Worm (Caenorhabditis elegans) whole organism, L1 larva: Measurements from ENCODE around the gene nhr-71.

Experiments
- C34B4.2 ChIP-seq: sonication (generic microtip); optimal IDR thresholded peaks from 2 replicates; lab custom pipeline; 2017; ENCODE audit warnings: mild to moderate bottlenecking, missing genetic modification characterization, missing compliant biosample characterization
- F16B12.6 ChIP-seq: fragments of 150-350 bp; optimal IDR thresholded peaks from 2 replicates; lab custom pipeline; 2014; ENCODE audit warnings: missing biosample characterization, missing genetic modification characterization
- Y116A8C.19 ChIP-seq: sonication (generic microtip); optimal IDR thresholded peaks from 2 replicates; lab custom pipeline; 2016; ENCODE audit warnings: missing compliant biosample characterization, missing genetic modification characterization, borderline replicate concordance
- aha-1 ChIP-seq: fragments of 150-350 bp; optimal IDR thresholded peaks from 2 replicates; lab custom pipeline; 2014; ENCODE audit warnings: missing biosample characterization, missing genetic modification characterization
- aly-2 ChIP-seq: fragments of 150-350 bp; optimal IDR thresholded peaks from 2 replicates; lab custom pipeline; 2014; ENCODE audit warnings: missing biosample characterization, missing genetic modification characterization
- ceh-63 ChIP-seq: fragments of 200-800 bp; sonication (Bioruptor generic); optimal IDR thresholded peaks from 2 replicates; lab custom pipeline; 2018; ENCODE audit warnings: mild to moderate bottlenecking, missing genetic modification characterization, missing compliant biosample characterization
- ceh-82 ChIP-seq, 3 experiments: fragments of 150-350 bp in 1 of 3; sonication (generic microtip) in 2 of 3; optimal IDR thresholded peaks; 2 replicates each; lab custom pipeline; 2014 to 2017; ENCODE audit warnings: missing biosample characterization in 3 of 3, missing genetic modification characterization in 3 of 3
- ceh-90 ChIP-seq: sonication (generic microtip); optimal IDR thresholded peaks from 2 replicates; lab custom pipeline; 2016; ENCODE audit warnings: missing genetic modification characterization, missing compliant biosample characterization
- ces-1 ChIP-seq: fragments of 150-350 bp; optimal IDR thresholded peaks from 2 replicates; lab custom pipeline; 2014; ENCODE audit warnings: missing biosample characterization, missing genetic modification reagents, missing genetic modification characterization
- dpl-1 ChIP-seq, 3 experiments: fragments of 150-350 bp in 2 of 3; sonication (generic microtip) in 1 of 3; optimal IDR thresholded peaks; 2 replicates each; lab custom pipeline; 2014 to 2017; ENCODE audit warnings: missing biosample characterization in 3 of 3, missing genetic modification characterization in 3 of 3, missing genetic modification reagents in 3 of 3
- dsc-1 ChIP-seq: sonication (generic microtip); optimal IDR thresholded peaks from 2 replicates; lab custom pipeline; 2016; ENCODE audit warnings: mild to moderate bottlenecking, missing genetic modification characterization, missing compliant biosample characterization
- efl-1 ChIP-seq, 4 experiments: fragments of 150-350 bp; optimal IDR thresholded peaks in 3 of 4; peaks in 1 of 4; 1 replicate in 1 of 4; 2 replicates in 3 of 4; lab custom pipeline; 2014; ENCODE audit warnings: missing biosample characterization in 2 of 4, missing genetic modification characterization in 2 of 4, missing genetic modification reagents in 2 of 4
- egl-27 ChIP-seq, 2 experiments: fragments of 150-350 bp in 1 of 2; sonication (generic microtip); optimal IDR thresholded peaks; 3 replicates each; lab custom pipeline; 2017 to 2018; ENCODE audit warnings: missing biosample characterization in 2 of 2, missing genetic modification characterization in 2 of 2, missing genetic modification reagents in 2 of 2
- elt-2 ChIP-seq: sonication (generic microtip); optimal IDR thresholded peaks from 2 replicates; lab custom pipeline; 2016; ENCODE audit warnings: missing genetic modification characterization, mild to moderate bottlenecking, inconsistent platforms, missing compliant biosample characterization, missing genetic modification reagents
- elt-3 ChIP-seq, 6 experiments: fragments of 150-350 bp in 1 of 6; sonication (generic microtip); optimal IDR thresholded peaks; 2 replicates each; lab custom pipeline; 2017 to 2018; ENCODE audit warnings: missing biosample characterization in 6 of 6, missing genetic modification characterization in 6 of 6, inconsistent platforms in 1 of 6
- fkh-10 ChIP-seq: sonication (generic microtip); optimal IDR thresholded peaks from 2 replicates; lab custom pipeline; 2017; ENCODE audit warnings: missing biosample characterization, missing genetic modification reagents, missing genetic modification characterization
- grh-1 ChIP-seq: fragments of 200-800 bp; sonication (Bioruptor generic); IDR thresholded peaks from 2 replicates; pipeline ENCODE4 v1.3.6; 2022; ENCODE audit warnings: missing genetic modification reagents, missing genetic modification characterization, missing compliant biosample characterization
- hlh-17 ChIP-seq: fragments of 200-800 bp; sonication (Bioruptor generic); optimal IDR thresholded peaks from 2 replicates; lab custom pipeline; 2018; ENCODE audit warnings: missing genetic modification characterization, mild to moderate bottlenecking, missing compliant biosample characterization, moderate library complexity, borderline replicate concordance
- irx-1 ChIP-seq: sonication (generic microtip); optimal IDR thresholded peaks from 2 replicates; lab custom pipeline; 2016; ENCODE audit warnings: missing genetic modification characterization, missing compliant biosample characterization
- isw-1 ChIP-seq: fragments of 200-800 bp; sonication (Bioruptor generic); IDR thresholded peaks from 2 replicates; pipeline ENCODE4 v1.3.6; 2022; ENCODE audit warnings: missing genetic modification characterization, missing compliant biosample characterization
- lin-13 ChIP-seq: fragments of 150-350 bp; optimal IDR thresholded peaks from 2 replicates; lab custom pipeline; 2014; ENCODE audit warnings: missing biosample characterization, missing genetic modification reagents, missing genetic modification characterization
- lin-14 ChIP-seq: fragments of 200-800 bp; sonication (Bioruptor generic); optimal IDR thresholded peaks from 2 replicates; lab custom pipeline; 2018; ENCODE audit warnings: mild to moderate bottlenecking, missing genetic modification characterization, moderate library complexity, missing compliant biosample characterization
- lin-35 ChIP-seq, 2 experiments: fragments of 150-350 bp; optimal IDR thresholded peaks; 2 replicates each; lab custom pipeline; 2014; ENCODE audit warnings: missing biosample characterization in 2 of 2, missing genetic modification characterization in 2 of 2, missing genetic modification reagents in 2 of 2
- lir-3 ChIP-seq: sonication (generic microtip); optimal IDR thresholded peaks from 2 replicates; lab custom pipeline; 2016; ENCODE audit warnings: mild to moderate bottlenecking, missing genetic modification characterization, moderate library complexity, missing compliant biosample characterization; ENCODE audit not compliant: poor library complexity
- mep-1 ChIP-seq: fragments of 150-350 bp; optimal IDR thresholded peaks from 2 replicates; lab custom pipeline; 2014; ENCODE audit warnings: missing biosample characterization, missing genetic modification characterization
- nhr-11 ChIP-seq: fragments of 150-350 bp; optimal IDR thresholded peaks from 2 replicates; lab custom pipeline; 2014; ENCODE audit warnings: missing biosample characterization, missing genetic modification characterization
- nhr-12 ChIP-seq: sonication (generic microtip); optimal IDR thresholded peaks from 2 replicates; lab custom pipeline; 2017; ENCODE audit warnings: missing biosample characterization, missing genetic modification characterization
- nhr-19 ChIP-seq: fragments of 200-800 bp; sonication (Bioruptor generic); conservative IDR thresholded peaks from 2 replicates; pipeline ENCODE4 v1.3.6; 2022; ENCODE audit warnings: missing genetic modification characterization, missing compliant biosample characterization
- nhr-20 ChIP-seq: sonication (generic microtip); optimal IDR thresholded peaks from 2 replicates; lab custom pipeline; 2016; ENCODE audit warnings: mild to moderate bottlenecking, missing genetic modification characterization, missing compliant biosample characterization
- nhr-237 ChIP-seq: fragments of 150-350 bp; optimal IDR thresholded peaks from 2 replicates; lab custom pipeline; 2014; ENCODE audit warnings: missing biosample characterization, missing genetic modification characterization
- nhr-28 ChIP-seq: fragments of 150-350 bp; optimal IDR thresholded peaks from 2 replicates; lab custom pipeline; 2014; ENCODE audit warnings: missing biosample characterization, missing genetic modification characterization
- nhr-71 ChIP-seq: sonication (generic microtip); optimal IDR thresholded peaks from 2 replicates; lab custom pipeline; 2016; ENCODE audit warnings: mild to moderate bottlenecking, missing genetic modification characterization, moderate library complexity, missing compliant biosample characterization
- nhr-77 ChIP-seq: fragments of 150-350 bp; optimal IDR thresholded peaks from 2 replicates; lab custom pipeline; 2014; ENCODE audit warnings: missing biosample characterization, missing genetic modification characterization
- nhr-84 ChIP-seq: sonication (generic microtip); optimal IDR thresholded peaks from 2 replicates; lab custom pipeline; 2017; ENCODE audit warnings: missing biosample characterization, missing genetic modification characterization
- nhr-90 ChIP-seq: sonication (generic microtip); optimal IDR thresholded peaks from 2 replicates; lab custom pipeline; 2016; ENCODE audit warnings: mild to moderate bottlenecking, missing genetic modification characterization, missing compliant biosample characterization; ENCODE audit not compliant: poor library complexity
- pax-3 ChIP-seq: fragments of 200-800 bp; sonication (Bioruptor generic); optimal IDR thresholded peaks from 2 replicates; lab custom pipeline; 2018; ENCODE audit warnings: mild to moderate bottlenecking, missing genetic modification characterization, moderate library complexity, missing compliant biosample characterization
- pqm-1 ChIP-seq: sonication (generic microtip); optimal IDR thresholded peaks from 3 replicates; lab custom pipeline; 2017; ENCODE audit warnings: missing biosample characterization, missing genetic modification characterization
- rnt-1 ChIP-seq: sonication (generic microtip); optimal IDR thresholded peaks from 2 replicates; lab custom pipeline; 2016; ENCODE audit warnings: mild to moderate bottlenecking, missing genetic modification characterization, moderate library complexity, missing compliant biosample characterization
- skn-1 ChIP-seq: fragments of 150-350 bp; optimal IDR thresholded peaks from 2 replicates; lab custom pipeline; 2014; ENCODE audit warnings: missing biosample characterization, missing genetic modification characterization
- snpc-4 ChIP-seq: fragments of 150-350 bp; optimal IDR thresholded peaks from 2 replicates; lab custom pipeline; 2014; ENCODE audit warnings: missing biosample characterization, missing genetic modification characterization
- snu-23 ChIP-seq: sonication (generic microtip); optimal IDR thresholded peaks from 2 replicates; lab custom pipeline; 2016; ENCODE audit warnings: missing genetic modification characterization, missing compliant biosample characterization
- sox-4 ChIP-seq: sonication (generic microtip); optimal IDR thresholded peaks from 2 replicates; lab custom pipeline; 2016; ENCODE audit warnings: missing genetic modification characterization, missing compliant biosample characterization
- sptf-1 ChIP-seq: fragments of 150-350 bp; optimal IDR thresholded peaks from 2 replicates; lab custom pipeline; 2014; ENCODE audit warnings: missing biosample characterization, missing genetic modification characterization
- sup-37 ChIP-seq: fragments of 200-800 bp; sonication (Bioruptor generic); optimal IDR thresholded peaks from 2 replicates; lab custom pipeline; 2018; ENCODE audit warnings: mild to moderate bottlenecking, missing genetic modification characterization, missing compliant biosample characterization
- swsn-7 ChIP-seq: sonication (generic microtip); optimal IDR thresholded peaks from 2 replicates; lab custom pipeline; 2016; ENCODE audit warnings: missing genetic modification characterization, missing compliant biosample characterization
- tlp-1 ChIP-seq: fragments of 150-350 bp; optimal IDR thresholded peaks from 2 replicates; lab custom pipeline; 2014; ENCODE audit warnings: missing biosample characterization, missing genetic modification characterization
- unc-30 ChIP-seq: sonication (generic microtip); optimal IDR thresholded peaks from 2 replicates; lab custom pipeline; 2017; ENCODE audit warnings: missing biosample characterization, missing genetic modification characterization
- unc-62 ChIP-seq: fragments of 150-350 bp; optimal IDR thresholded peaks from 2 replicates; lab custom pipeline; 2014; ENCODE audit warnings: missing biosample characterization, missing genetic modification reagents, missing genetic modification characterization
- unc-98 ChIP-seq: fragments of 200-800 bp; sonication (Bioruptor generic); IDR thresholded peaks from 2 replicates; pipeline ENCODE4 v1.3.6; 2022; ENCODE audit warnings: missing genetic modification characterization, missing compliant biosample characterization
- zag-1 ChIP-seq: fragments of 150-350 bp; optimal IDR thresholded peaks from 2 replicates; lab custom pipeline; 2014; ENCODE audit warnings: missing biosample characterization, missing genetic modification characterization
- ztf-11 ChIP-seq, 2 experiments: sonication (generic microtip); optimal IDR thresholded peaks; 2 replicates each; lab custom pipeline; 2016 to 2017; ENCODE audit warnings: missing genetic modification characterization in 2 of 2, missing biosample characterization in 1 of 2, missing compliant biosample characterization in 1 of 2
- ztf-4 ChIP-seq: fragments of 150-350 bp; optimal IDR thresholded peaks from 2 replicates; lab custom pipeline; 2014; ENCODE audit warnings: missing biosample characterization, missing genetic modification characterization

nhr-71 gene

DNA sequence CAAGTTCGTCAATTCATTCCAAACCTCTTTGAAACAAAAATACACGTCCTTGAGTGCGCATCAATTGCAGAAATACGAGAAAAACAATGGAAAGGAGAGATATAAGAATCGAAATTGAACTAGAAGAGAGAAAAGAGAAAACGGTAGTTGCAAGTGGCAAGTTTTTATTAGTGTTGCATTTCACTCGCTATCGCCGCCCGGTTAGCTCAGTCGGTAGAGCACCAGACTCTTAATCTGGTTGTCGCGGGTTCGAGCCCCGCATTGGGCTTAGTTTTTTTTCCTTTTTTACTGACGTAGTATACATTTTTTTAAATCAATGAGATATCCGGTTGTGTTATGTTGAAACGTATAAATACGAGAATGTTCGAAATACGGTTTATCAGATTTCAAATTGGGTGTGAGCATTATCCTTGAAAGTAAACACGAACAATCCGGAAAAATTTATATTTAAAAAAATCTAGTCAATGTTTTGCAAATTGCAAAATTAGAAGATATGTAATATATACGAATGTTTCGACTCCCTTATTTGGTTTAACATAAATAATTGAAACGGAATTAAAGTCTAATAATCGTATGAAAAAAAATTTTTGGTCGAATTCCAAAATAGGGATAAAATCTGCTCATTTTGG lies 34.4 kb downstream of the nhr-71 start (continued):
- TF ChIP-seq rnt-1 (tag; lab: Kevin White, UChicago) (peak; percentile 58), ces-1 (no peak), pqm-1 (tag; lab: Kevin White, UChicago) (no peak), lir-3 (tag; lab: Kevin White, UChicago) (peak; percentile 34), nhr-237 (tag; lab: Kevin White, UChicago) (no peak), ceh-63 (GFP tag; lab: Kevin White, UChicago) (no peak), unc-30 (tag; lab: Kevin White, UChicago) (no peak), irx-1 (tag; lab: Kevin White, UChicago) (peak; percentile 30), snpc-4 (tag; lab: Kevin White, UChicago) (no peak), ceh-90 (tag; lab: Kevin White, UChicago) (no peak), sptf-1 (tag; lab: Kevin White, UChicago) (no peak), mep-1 (tag; lab: Kevin White, UChicago) (no peak), unc-62 (no peak), nhr-90 (peak; percentile 59), egl-27 (tag; optimal IDR thresholded peaks at IDR 0.05; lab: Kevin White, UChicago) (no peak), dpl-1 (GFP tag; optimal IDR thresholded peaks at IDR 0.05; lab: Kevin White, UChicago) (no peak), nhr-11 (tag; lab: Kevin White, UChicago) (no peak), aha-1 (tag; lab: Kevin White, UChicago) (no peak), zag-1 (tag; lab: Kevin White, UChicago) (no peak), nhr-71 (tag; lab: Kevin White, UChicago) (peak; percentile 64), isw-1 (no peak), nhr-84 (tag; lab: Kevin White, UChicago) (no peak), lin-13 (GFP tag; lab: Kevin White, UChicago) (no peak), unc-98 (no peak), aly-2 (tag; lab: Kevin White, UChicago) (no peak), elt-3 (tag; optimal IDR thresholded peaks at IDR 0.05; lab: Kevin White, UChicago) (peak in 2 of 6 experiments; percentile 21 to 46), skn-1 (tag; lab: Kevin White, UChicago) (no peak), nhr-20 (tag; lab: Kevin White, UChicago) (peak; percentile 69), Y116A8C.19 (tag; lab: Kevin White, UChicago) (no peak), ztf-4 (tag; lab: Kevin White, UChicago) (no peak), hlh-17 (GFP tag; lab: Kevin White, UChicago) (no peak), fkh-10 (GFP tag; lab: Kevin White, UChicago) (no peak), nhr-28 (no peak), elt-2 (no peak), nhr-12 (tag; lab: Kevin White, UChicago) (no peak), efl-1 (optimal IDR thresholded peaks at IDR 0.05; lab: Kevin White, UChicago) (no peak), efl-1 (GFP tag; optimal IDR thresholded peaks at IDR 0.05 in 1 of 2; lab: Kevin White, UChicago) (no peak), grh-1 (GFP tag; lab: Robert Waterston, UW) (no peak), tlp-1 (tag; lab: Kevin White, UChicago) (no peak), lin-14 (GFP tag; lab: Kevin White, UChicago) (peak; percentile 32), swsn-7 (peak; percentile 41), sox-4 (tag; lab: Kevin White, UChicago) (no peak), ceh-82 (tag; optimal IDR thresholded peaks at IDR 0.05; lab: Kevin White, UChicago) (no peak), nhr-19 (peak; percentile 68), F16B12.6 (tag; lab: Kevin White, UChicago) (no peak), lin-35 (GFP tag; optimal IDR thresholded peaks at IDR 0.05; lab: Kevin White, UChicago) (peak in 1 of 2 experiments; percentile 13), C34B4.2 (tag; lab: Kevin White, UChicago) (no peak), snu-23 (GFP tag; lab: Kevin White, UChicago) (peak; percentile 76), pax-3 (tag; lab: Kevin White, UChicago) (no peak), sup-37 (peak; percentile 19), nhr-77 (tag; lab: Kevin White, UChicago) (no peak), dsc-1 (tag; lab: Kevin White, UChicago) (peak; percentile 58), ztf-11 (tag; optimal IDR thresholded peaks at IDR 0.05; lab: Kevin White, UChicago) (no peak)
